Worm (Caenorhabditis elegans) whole organism, mixed stage, embryonic: ENCODE results near the gene gbas-1.

ENCODE experiments used
- M03D4.4 ChIP-seq: sonication (generic microtip); optimal IDR thresholded peaks from 2 replicates; lab custom pipeline; 2017; ENCODE audit warnings: mild to moderate bottlenecking, missing genetic modification characterization, missing compliant biosample characterization
- ceh-83 ChIP-seq: fragments of 200-800 bp; sonication (Bioruptor generic); optimal IDR thresholded peaks from 2 replicates; lab custom pipeline; 2018; ENCODE audit warnings: mild to moderate bottlenecking, missing genetic modification characterization, missing compliant biosample characterization
- drap-1 ChIP-seq: fragments of 200-800 bp; sonication (Bioruptor generic); optimal IDR thresholded peaks from 3 replicates; lab custom pipeline; 2018; ENCODE audit warnings: mild to moderate bottlenecking, missing genetic modification characterization, missing compliant biosample characterization
- elt-1 ChIP-seq: sonication (generic microtip); optimal IDR thresholded peaks from 2 replicates; lab custom pipeline; 2017; ENCODE audit warnings: missing genetic modification characterization, mild to moderate bottlenecking, missing compliant biosample characterization, antibody characterized with exemption, moderate library complexity, borderline replicate concordance; ENCODE audit not compliant: insufficient read depth
- lin-13 ChIP-seq: fragments of 150-350 bp; optimal IDR thresholded peaks from 2 replicates; lab custom pipeline; 2014; ENCODE audit warnings: missing biosample characterization, missing genetic modification characterization
- nhr-12 ChIP-seq: fragments of 150-350 bp; optimal IDR thresholded peaks from 2 replicates; lab custom pipeline; 2014; ENCODE audit warnings: missing biosample characterization, missing genetic modification characterization

DNA sequence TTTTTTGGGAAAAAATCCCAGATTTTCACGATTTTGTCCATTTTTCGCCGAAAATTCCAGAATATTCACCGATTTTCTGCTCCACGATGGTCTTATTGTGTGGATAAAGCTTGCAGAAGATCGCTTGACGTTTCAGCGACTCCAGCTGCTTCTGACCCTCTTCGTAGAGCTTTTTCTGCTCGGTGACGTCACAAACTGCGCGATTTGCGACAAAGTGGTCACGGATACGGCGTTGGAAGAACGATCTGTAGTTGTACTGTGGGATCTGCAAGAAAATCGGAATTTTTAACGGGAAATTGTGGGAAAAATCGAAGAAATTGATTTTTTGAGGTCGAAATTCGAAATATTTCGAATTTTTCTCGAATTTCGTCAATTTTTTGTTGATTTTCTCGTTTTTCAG lies 26.1 kb upstream of the gbas-1 start, which contains the start of gene mnat-1:
- TF ChIP-seq elt-1 (tag; lab: Kevin White, UChicago) (no peak), M03D4.4 (tag; lab: Kevin White, UChicago) (no peak), drap-1 (GFP tag; lab: Kevin White, UChicago) (no peak), ceh-83 (GFP tag; lab: Kevin White, UChicago) (no peak), lin-13 (tag; lab: Kevin White, UChicago) (no peak), nhr-12 (no peak)
